Worm (Caenorhabditis elegans) whole organism, L1 larva: ENCODE data around the gene clec-173.

ENCODE experiments used
- F16B12.6 ChIP-seq: fragments of 150-350 bp; optimal IDR thresholded peaks from 2 replicates; lab custom pipeline; 2014; ENCODE audit warnings: missing biosample characterization, missing genetic modification characterization
- alr-1 ChIP-seq: fragments of 200-800 bp; sonication (Bioruptor generic); optimal IDR thresholded peaks from 2 replicates; lab custom pipeline; 2018; ENCODE audit warnings: borderline replicate concordance, mild to moderate bottlenecking, missing genetic modification characterization, missing compliant biosample characterization
- ama-1 ChIP-seq: fragments of 150-350 bp; optimal IDR thresholded peaks from 2 replicates; lab custom pipeline; 2014
- blmp-1 ChIP-seq: fragments of 150-350 bp; optimal IDR thresholded peaks from 2 replicates; lab custom pipeline; 2014; ENCODE audit warnings: missing biosample characterization, missing genetic modification characterization
- ceh-82 ChIP-seq, 3 experiments: fragments of 150-350 bp in 1 of 3; sonication (generic microtip) in 2 of 3; optimal IDR thresholded peaks; 2 replicates each; lab custom pipeline; 2014 to 2017; ENCODE audit warnings: missing biosample characterization in 3 of 3, missing genetic modification characterization in 3 of 3
- ceh-88 ChIP-seq: fragments of 200-800 bp; sonication (Bioruptor generic); IDR thresholded peaks from 2 replicates; pipeline ENCODE4 v1.3.6; 2022; ENCODE audit warnings: missing genetic modification characterization, missing compliant biosample characterization
- dsc-1 ChIP-seq: sonication (generic microtip); optimal IDR thresholded peaks from 2 replicates; lab custom pipeline; 2016; ENCODE audit warnings: mild to moderate bottlenecking, missing genetic modification characterization, missing compliant biosample characterization
- efl-1 ChIP-seq, 4 experiments: fragments of 150-350 bp; optimal IDR thresholded peaks in 3 of 4; peaks in 1 of 4; 1 replicate in 1 of 4; 2 replicates in 3 of 4; lab custom pipeline; 2014; ENCODE audit warnings: missing biosample characterization in 2 of 4, missing genetic modification characterization in 2 of 4, missing genetic modification reagents in 2 of 4
- efl-3 ChIP-seq: fragments of 200-800 bp; sonication (Bioruptor generic); optimal IDR thresholded peaks from 2 replicates; lab custom pipeline; 2018; ENCODE audit warnings: mild to moderate bottlenecking, missing genetic modification characterization, missing compliant biosample characterization
- egl-13 ChIP-seq: sonication (generic microtip); optimal IDR thresholded peaks from 2 replicates; lab custom pipeline; 2016; ENCODE audit warnings: missing genotype, missing genetic modification reagents, missing genetic modification characterization, missing compliant biosample characterization
- elt-2 ChIP-seq: sonication (generic microtip); optimal IDR thresholded peaks from 2 replicates; lab custom pipeline; 2016; ENCODE audit warnings: missing genetic modification characterization, mild to moderate bottlenecking, inconsistent platforms, missing compliant biosample characterization, missing genetic modification reagents
- elt-3 ChIP-seq, 6 experiments: fragments of 150-350 bp in 1 of 6; sonication (generic microtip); optimal IDR thresholded peaks; 2 replicates each; lab custom pipeline; 2017 to 2018; ENCODE audit warnings: missing biosample characterization in 6 of 6, missing genetic modification characterization in 6 of 6, inconsistent platforms in 1 of 6
- fkh-4 ChIP-seq: sonication (generic microtip); optimal IDR thresholded peaks from 2 replicates; lab custom pipeline; 2016; ENCODE audit warnings: missing compliant biosample characterization, missing genetic modification characterization, borderline replicate concordance
- fkh-8 ChIP-seq: sonication (generic microtip); optimal IDR thresholded peaks from 2 replicates; lab custom pipeline; 2016; ENCODE audit warnings: mild to moderate bottlenecking, missing genetic modification characterization, missing compliant biosample characterization
- grh-1 ChIP-seq: fragments of 200-800 bp; sonication (Bioruptor generic); IDR thresholded peaks from 2 replicates; pipeline ENCODE4 v1.3.6; 2022; ENCODE audit warnings: missing genetic modification reagents, missing genetic modification characterization, missing compliant biosample characterization
- hlh-17 ChIP-seq: fragments of 200-800 bp; sonication (Bioruptor generic); optimal IDR thresholded peaks from 2 replicates; lab custom pipeline; 2018; ENCODE audit warnings: missing genetic modification characterization, mild to moderate bottlenecking, missing compliant biosample characterization, moderate library complexity, borderline replicate concordance
- hpl-2 ChIP-seq: fragments of 150-350 bp; optimal IDR thresholded peaks from 2 replicates; lab custom pipeline; 2014; ENCODE audit warnings: missing biosample characterization, missing genetic modification reagents, missing genetic modification characterization
- lin-14 ChIP-seq: fragments of 200-800 bp; sonication (Bioruptor generic); optimal IDR thresholded peaks from 2 replicates; lab custom pipeline; 2018; ENCODE audit warnings: mild to moderate bottlenecking, missing genetic modification characterization, moderate library complexity, missing compliant biosample characterization
- lin-15B ChIP-seq: fragments of 150-350 bp; sonication (generic microtip); optimal IDR thresholded peaks from 3 replicates; lab custom pipeline; 2014; ENCODE audit warnings: missing biosample characterization, missing genetic modification characterization
- mab-9 ChIP-seq: fragments of 200-800 bp; sonication (Bioruptor generic); IDR thresholded peaks from 2 replicates; pipeline ENCODE4 v1.3.6; 2022; ENCODE audit warnings: missing genetic modification reagents, missing genetic modification characterization, missing compliant biosample characterization
- mdl-1 ChIP-seq, 2 experiments: fragments of 150-350 bp; optimal IDR thresholded peaks; 2 replicates each; lab custom pipeline; 2014 to 2017; ENCODE audit warnings: missing biosample characterization in 2 of 2, missing genetic modification characterization in 2 of 2, inconsistent platforms in 1 of 2
- mep-1 ChIP-seq: fragments of 150-350 bp; optimal IDR thresholded peaks from 2 replicates; lab custom pipeline; 2014; ENCODE audit warnings: missing biosample characterization, missing genetic modification characterization
- nhr-20 ChIP-seq: sonication (generic microtip); optimal IDR thresholded peaks from 2 replicates; lab custom pipeline; 2016; ENCODE audit warnings: mild to moderate bottlenecking, missing genetic modification characterization, missing compliant biosample characterization
- nhr-237 ChIP-seq: fragments of 150-350 bp; optimal IDR thresholded peaks from 2 replicates; lab custom pipeline; 2014; ENCODE audit warnings: missing biosample characterization, missing genetic modification characterization
- nhr-47 ChIP-seq: sonication (generic microtip); optimal IDR thresholded peaks from 2 replicates; lab custom pipeline; 2016; ENCODE audit warnings: mild to moderate bottlenecking, missing genetic modification characterization, moderate library complexity, missing compliant biosample characterization
- nhr-71 ChIP-seq: sonication (generic microtip); optimal IDR thresholded peaks from 2 replicates; lab custom pipeline; 2016; ENCODE audit warnings: mild to moderate bottlenecking, missing genetic modification characterization, moderate library complexity, missing compliant biosample characterization
- nhr-77 ChIP-seq: fragments of 150-350 bp; optimal IDR thresholded peaks from 2 replicates; lab custom pipeline; 2014; ENCODE audit warnings: missing biosample characterization, missing genetic modification characterization
- nhr-85 ChIP-seq: sonication (generic microtip); peaks from one replicate; lab custom pipeline; 2016; ENCODE audit warnings: missing genetic modification characterization, inconsistent platforms, missing compliant biosample characterization
- pax-3 ChIP-seq: fragments of 200-800 bp; sonication (Bioruptor generic); optimal IDR thresholded peaks from 2 replicates; lab custom pipeline; 2018; ENCODE audit warnings: mild to moderate bottlenecking, missing genetic modification characterization, moderate library complexity, missing compliant biosample characterization
- rnt-1 ChIP-seq: sonication (generic microtip); optimal IDR thresholded peaks from 2 replicates; lab custom pipeline; 2016; ENCODE audit warnings: mild to moderate bottlenecking, missing genetic modification characterization, moderate library complexity, missing compliant biosample characterization
- sox-4 ChIP-seq: sonication (generic microtip); optimal IDR thresholded peaks from 2 replicates; lab custom pipeline; 2016; ENCODE audit warnings: missing genetic modification characterization, missing compliant biosample characterization
- unc-30 ChIP-seq: sonication (generic microtip); optimal IDR thresholded peaks from 2 replicates; lab custom pipeline; 2017; ENCODE audit warnings: missing biosample characterization, missing genetic modification characterization
- vab-15 ChIP-seq: sonication (generic microtip); optimal IDR thresholded peaks from 2 replicates; lab custom pipeline; 2017; ENCODE audit warnings: missing genotype, mild to moderate bottlenecking, missing genetic modification characterization, missing compliant biosample characterization
- xbp-1 ChIP-seq: sonication (generic microtip); optimal IDR thresholded peaks from 2 replicates; lab custom pipeline; 2016; ENCODE audit warnings: missing genetic modification characterization, missing compliant biosample characterization
- zip-4 ChIP-seq: fragments of 200-800 bp; sonication (Bioruptor generic); optimal IDR thresholded peaks from 2 replicates; lab custom pipeline; 2018; ENCODE audit warnings: mild to moderate bottlenecking, missing genetic modification characterization, moderate library complexity, missing compliant biosample characterization

Gene clec-173

DNA sequence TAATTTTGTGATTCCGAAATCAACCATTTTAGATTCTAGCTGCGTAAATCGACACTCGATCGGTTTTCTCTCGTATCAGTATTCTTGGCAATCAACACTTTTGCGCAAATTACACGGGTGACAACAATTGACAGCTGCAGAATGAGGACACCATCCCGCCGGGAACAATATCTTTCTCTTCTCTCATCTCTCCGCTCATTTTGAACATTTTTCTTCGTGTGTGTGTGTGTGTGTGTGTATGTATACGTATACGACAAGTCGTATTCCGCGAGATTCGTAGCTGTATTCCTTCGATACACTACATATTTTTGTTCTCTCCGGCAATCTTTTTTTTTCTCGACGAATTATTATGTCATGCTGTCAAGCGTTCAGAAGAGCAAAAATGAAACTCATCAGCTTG lies 10.6 kb downstream of the clec-173 start (continued):
- TF ChIP-seq nhr-237 (tag; lab: Kevin White, UChicago) (no peak), lin-14 (GFP tag; lab: Kevin White, UChicago) (peak; percentile 49), elt-2 (tag; lab: Kevin White, UChicago) (no peak), hlh-17 (no peak), mep-1 (no peak), nhr-85 (peak; percentile 37)

DNA sequence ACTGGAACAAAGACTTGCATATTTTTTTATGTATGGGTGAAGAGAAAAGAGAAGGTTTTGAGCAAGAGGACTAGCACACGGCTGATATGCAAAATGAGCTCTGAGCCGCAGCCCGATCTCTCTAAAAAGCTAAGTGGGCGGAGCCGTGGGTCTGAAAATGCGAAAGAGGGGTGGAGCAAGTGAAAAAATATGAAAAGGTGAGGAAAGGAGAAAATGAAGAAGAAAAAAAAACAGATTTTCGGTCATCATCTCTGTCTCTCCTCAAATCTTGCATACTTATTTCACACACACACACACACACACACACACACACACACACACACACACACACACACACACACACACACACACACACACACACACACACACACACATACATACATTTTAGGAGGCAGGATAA lies 13.0 kb downstream of the clec-173 start, which contains the start of gene dmd-9:
dmd-9 (minus strand) TSS at position 101 of the 400 bp plus-strand sequence.
- TF ChIP-seq blmp-1 (tag; lab: Kevin White, UChicago) = no peak
- TF ChIP-seq fkh-8 (tag; lab: Kevin White, UChicago) = peak; percentile 36
- no peak for TF ChIP-seq vab-15
- TF ChIP-seq hpl-2 (GFP tag; lab: Kevin White, UChicago) = no peak
- no peak for TF ChIP-seq rnt-1 (tag; lab: Kevin White, UChicago)
- TF ChIP-seq ceh-88 = no peak

DNA sequence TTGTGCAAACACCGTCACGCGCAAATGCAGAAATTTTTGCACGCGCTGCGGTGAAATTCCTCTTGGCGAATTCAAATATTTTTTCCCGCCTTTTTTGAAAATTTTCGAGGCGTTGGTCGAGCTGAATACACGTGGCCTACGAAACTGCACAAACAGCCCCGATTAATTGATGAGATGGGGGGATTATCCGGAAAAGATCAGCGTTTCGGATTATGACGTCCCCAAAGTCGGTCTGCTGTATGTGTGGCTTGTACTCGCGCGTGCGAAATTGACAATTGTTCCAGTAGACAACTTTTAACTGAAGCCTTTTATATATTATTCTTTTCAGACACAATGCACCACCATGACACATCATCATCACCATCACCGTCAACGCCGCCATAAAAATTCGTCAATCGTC lies 15.4 kb downstream of the clec-173 start:
- TF ChIP-seq dsc-1 (tag; lab: Kevin White, UChicago) (peak; percentile 86), mab-9 (GFP tag; lab: Robert Waterston, UW) (no peak), F16B12.6 (tag; lab: Kevin White, UChicago) (no peak), fkh-4 (tag; lab: Kevin White, UChicago) (no peak), pax-3 (tag; lab: Kevin White, UChicago) (peak; percentile 70), unc-30 (tag; lab: Kevin White, UChicago) (no peak), fkh-8 (tag; lab: Kevin White, UChicago) (peak; percentile 34), elt-3 (tag; optimal IDR thresholded peaks at IDR 0.05; lab: Kevin White, UChicago) (no peak), alr-1 (tag; lab: Kevin White, UChicago) (no peak), efl-1 (optimal IDR thresholded peaks at IDR 0.05; lab: Kevin White, UChicago) (no peak), efl-1 (GFP tag; optimal IDR thresholded peaks at IDR 0.05 in 1 of 2; lab: Kevin White, UChicago) (no peak), ama-1 (lab: Kevin White, UChicago) (no peak), ceh-82 (tag; optimal IDR thresholded peaks at IDR 0.05; lab: Kevin White, UChicago) (no peak), grh-1 (GFP tag; lab: Robert Waterston, UW) (no peak)
- TF ChIP-seq, all 84 proteins: peak for 3

DNA sequence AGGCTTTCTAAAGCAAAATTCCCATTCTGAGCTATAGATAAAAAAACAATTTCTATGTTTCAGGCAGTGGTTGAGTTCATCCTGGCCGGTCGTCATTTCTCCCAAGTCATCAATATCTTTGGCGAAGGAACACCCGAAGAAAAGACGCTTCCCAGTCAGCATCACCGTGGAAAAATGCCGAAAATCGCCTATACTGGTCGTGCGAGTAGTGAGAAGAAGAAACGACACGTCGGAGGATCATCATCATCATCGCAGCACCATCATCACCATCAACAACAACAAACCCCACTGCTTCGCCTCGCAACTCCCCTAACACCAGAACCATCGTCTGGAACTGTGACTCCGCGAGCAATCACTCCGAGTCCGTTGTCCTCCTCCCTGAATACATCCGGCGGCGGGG lies 15.9 kb downstream of the clec-173 start:
- TF ChIP-seq xbp-1 (tag; lab: Kevin White, UChicago) = no peak
- TF ChIP-seq nhr-77 (tag; lab: Kevin White, UChicago) = no peak
- no peak for TF ChIP-seq lin-15B (tag; lab: Kevin White, UChicago)
- no peak for TF ChIP-seq zip-4 (GFP tag; lab: Kevin White, UChicago)
- no peak for TF ChIP-seq mdl-1 (tag; optimal IDR thresholded peaks at IDR 0.05; lab: Kevin White, UChicago)
- no peak for TF ChIP-seq nhr-20 (tag; lab: Kevin White, UChicago)

DNA sequence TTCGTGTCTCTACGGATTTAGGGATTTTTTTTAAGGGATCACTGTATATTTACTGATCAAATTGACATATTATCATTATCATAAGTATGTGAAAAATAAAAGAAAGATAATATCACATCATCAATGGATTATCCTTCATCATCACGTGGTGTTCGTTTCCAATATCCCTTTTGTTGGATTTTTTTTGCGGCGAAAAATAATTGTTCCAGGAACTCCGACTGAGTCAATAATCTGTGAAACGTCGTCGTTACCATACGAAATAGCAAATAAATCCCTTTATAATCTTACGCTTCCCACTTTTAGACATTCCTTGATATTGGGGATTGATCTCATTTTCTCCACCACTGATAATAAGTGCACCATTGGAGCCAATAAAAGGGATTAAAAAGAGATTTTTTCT lies 17.5 kb downstream of the clec-173 start:
- peak; percentile 73 for TF ChIP-seq pax-3 (tag; lab: Kevin White, UChicago)
- peak; percentile 60 for TF ChIP-seq nhr-47
- no peak for TF ChIP-seq efl-3 (GFP tag; lab: Kevin White, UChicago)
- TF ChIP-seq nhr-71 (tag; lab: Kevin White, UChicago) = peak; percentile 38
- TF ChIP-seq sox-4 (tag; lab: Kevin White, UChicago) = peak; percentile 53
- peak; percentile 45 for TF ChIP-seq egl-13 (tag; lab: Kevin White, UChicago)
- TF ChIP-seq mab-9 (GFP tag; lab: Robert Waterston, UW) = no peak
- peak; percentile 41 for TF ChIP-seq fkh-4 (tag; lab: Kevin White, UChicago)
- TF ChIP-seq grh-1 (GFP tag; lab: Robert Waterston, UW) = no peak
- TF ChIP-seq fkh-8 (tag; lab: Kevin White, UChicago) = peak; percentile 45
- peak; percentile 99 for TF ChIP-seq dsc-1 (tag; lab: Kevin White, UChicago)
